In genomic region chrII:6729331-6729730, ce11 we compare ENCODE assay signal across 1 worm cellular context.
TF ChIP-seq lines count a peak whose summit lies in the region.

T14B4.8 (minus strand) TSS chrII:6729390.

TF ChIP-seq in whole organism, L1 larva, 84 proteins besides CTCF, POLR2A, EP300 and RAD21 (continued from another document):
- TF ChIP-seq rnt-1 (tag; optimal IDR thresholded peaks at IDR 0.05; lab: Kevin White, UChicago) (peak; percentile 17), lin-35 (GFP tag; optimal IDR thresholded peaks at IDR 0.05; lab: Kevin White, UChicago) (peak in 1 of 2 experiments; percentile 11), tlp-1 (tag; optimal IDR thresholded peaks at IDR 0.05; lab: Kevin White, UChicago) (no peak), aly-2 (tag; optimal IDR thresholded peaks at IDR 0.05; lab: Kevin White, UChicago) (no peak), sptf-1 (tag; optimal IDR thresholded peaks at IDR 0.05; lab: Kevin White, UChicago) (no peak), nhr-28 (tag; optimal IDR thresholded peaks at IDR 0.05; lab: Kevin White, UChicago) (no peak), unc-86 (tag; optimal IDR thresholded peaks at IDR 0.05; lab: Kevin White, UChicago) (no peak), aha-1 (tag; optimal IDR thresholded peaks at IDR 0.05; lab: Kevin White, UChicago) (no peak), egl-27 (tag; optimal IDR thresholded peaks at IDR 0.05; lab: Kevin White, UChicago) (no peak), fos-1 (tag; optimal IDR thresholded peaks at IDR 0.05; lab: Kevin White, UChicago) (no peak), lin-15B (tag; optimal IDR thresholded peaks at IDR 0.05; lab: Kevin White, UChicago) (no peak), fkh-4 (tag; optimal IDR thresholded peaks at IDR 0.05; lab: Kevin White, UChicago; ENCODE audit: borderline replicate concordance) (no peak), ces-1 (GFP tag; optimal IDR thresholded peaks at IDR 0.05; lab: Kevin White, UChicago) (no peak), nhr-71 (tag; optimal IDR thresholded peaks at IDR 0.05; lab: Kevin White, UChicago) (peak; percentile 33), hlh-4 (tag; optimal IDR thresholded peaks at IDR 0.05; lab: Kevin White, UChicago) (no peak), nhr-237 (tag; optimal IDR thresholded peaks at IDR 0.05; lab: Kevin White, UChicago) (no peak), ztf-4 (tag; optimal IDR thresholded peaks at IDR 0.05; lab: Kevin White, UChicago) (no peak), lin-14 (GFP tag; optimal IDR thresholded peaks at IDR 0.05; lab: Kevin White, UChicago) (peak; percentile 69), isw-1 (GFP tag; IDR thresholded peaks at IDR 0.05; lab: Robert Waterston, UW) (peak; percentile 6; the same call in 1 of the 2 replicates), pqm-1 (tag; optimal IDR thresholded peaks at IDR 0.05; lab: Kevin White, UChicago) (no peak)
